Worm (Caenorhabditis elegans) whole organism, late embryonic: ENCODE measurements around the gene rpl-16.
A peak's percentile ranks its signal among the peaks of the same experiment; 100 is the strongest.

Experiments used
- C08G9.2 ChIP-seq: sonication (generic microtip); optimal IDR thresholded peaks from 2 replicates; lab custom pipeline; 2016; ENCODE audit warnings: mild to moderate bottlenecking, missing genetic modification characterization, moderate library complexity, missing compliant biosample characterization
- C38D4.7 ChIP-seq: fragments of 200-800 bp; sonication (Bioruptor generic); optimal IDR thresholded peaks from 2 replicates; lab custom pipeline; 2018; ENCODE audit warnings: mild to moderate bottlenecking, missing genetic modification characterization, moderate library complexity, missing compliant biosample characterization
- K02D7.2 ChIP-seq: sonication (generic microtip); optimal IDR thresholded peaks from 2 replicates; lab custom pipeline; 2017; ENCODE audit warnings: mild to moderate bottlenecking, missing genetic modification characterization, missing compliant biosample characterization
- ama-1 ChIP-seq: fragments of 150-350 bp; optimal IDR thresholded peaks from 2 replicates; lab custom pipeline; 2014
- ceh-19 ChIP-seq: fragments of 200-800 bp; sonication (Bioruptor generic); optimal IDR thresholded peaks from 2 replicates; lab custom pipeline; 2018; ENCODE audit warnings: mild to moderate bottlenecking, missing genetic modification characterization, missing compliant biosample characterization
- ceh-2 ChIP-seq: sonication (generic microtip); optimal IDR thresholded peaks from 2 replicates; lab custom pipeline; 2016; ENCODE audit warnings: missing genotype, missing genetic modification characterization, missing compliant biosample characterization
- ceh-22 ChIP-seq: sonication (generic microtip); optimal IDR thresholded peaks from 2 replicates; lab custom pipeline; 2017; ENCODE audit warnings: missing biosample characterization, missing genetic modification characterization
- ceh-24 ChIP-seq: sonication (generic microtip); optimal IDR thresholded peaks from 2 replicates; lab custom pipeline; 2016; ENCODE audit warnings: mild to moderate bottlenecking, missing genetic modification characterization, missing compliant biosample characterization
- ceh-31 ChIP-seq: sonication (generic microtip); optimal IDR thresholded peaks from 2 replicates; lab custom pipeline; 2016; ENCODE audit warnings: missing genetic modification characterization, missing compliant biosample characterization
- ceh-48 ChIP-seq: sonication (generic microtip); optimal IDR thresholded peaks from 2 replicates; lab custom pipeline; 2016; ENCODE audit warnings: missing genetic modification characterization, inconsistent platforms, missing compliant biosample characterization
- ceh-9 ChIP-seq: sonication (generic microtip); optimal IDR thresholded peaks from 2 replicates; lab custom pipeline; 2016; ENCODE audit warnings: mild to moderate bottlenecking, missing genetic modification characterization, inconsistent platforms, missing compliant biosample characterization
- che-1 ChIP-seq: sonication (generic microtip); optimal IDR thresholded peaks from 2 replicates; lab custom pipeline; 2016; ENCODE audit warnings: mild to moderate bottlenecking, missing genetic modification characterization, missing compliant biosample characterization
- dmd-4 ChIP-seq: sonication (generic microtip); optimal IDR thresholded peaks from 2 replicates; lab custom pipeline; 2016; ENCODE audit warnings: borderline replicate concordance, missing genetic modification characterization, missing compliant biosample characterization
- dve-1 ChIP-seq: sonication (generic microtip); optimal IDR thresholded peaks from 2 replicates; lab custom pipeline; 2017; ENCODE audit warnings: antibody characterized with exemption, mild to moderate bottlenecking, missing genetic modification characterization, missing compliant biosample characterization
- elt-2 ChIP-seq: sonication (generic microtip); optimal IDR thresholded peaks from 2 replicates; lab custom pipeline; 2016; ENCODE audit warnings: missing genetic modification reagents, missing genetic modification characterization, missing compliant biosample characterization
- elt-4 ChIP-seq: sonication (generic microtip); optimal IDR thresholded peaks from 2 replicates; lab custom pipeline; 2016; ENCODE audit warnings: missing genetic modification characterization, missing compliant biosample characterization
- ets-4 ChIP-seq: sonication (generic microtip); optimal IDR thresholded peaks from 2 replicates; lab custom pipeline; 2016; ENCODE audit warnings: missing genetic modification characterization, missing compliant biosample characterization
- eyg-1 ChIP-seq: sonication (generic microtip); optimal IDR thresholded peaks from 2 replicates; lab custom pipeline; 2016; ENCODE audit warnings: missing genotype, missing genetic modification characterization, missing compliant biosample characterization
- fax-1 ChIP-seq: sonication (generic microtip); optimal IDR thresholded peaks from 2 replicates; lab custom pipeline; 2016; ENCODE audit warnings: missing genotype, missing genetic modification characterization, missing compliant biosample characterization
- hlh-13 ChIP-seq: fragments of 200-800 bp; sonication (Bioruptor generic); optimal IDR thresholded peaks from 2 replicates; lab custom pipeline; 2018; ENCODE audit warnings: mild to moderate bottlenecking, missing genetic modification characterization, missing compliant biosample characterization
- hlh-30 ChIP-seq: sonication (generic microtip); optimal IDR thresholded peaks from 2 replicates; lab custom pipeline; 2017; ENCODE audit warnings: antibody characterized with exemption, missing genetic modification characterization, missing compliant biosample characterization; ENCODE audit not compliant: insufficient read depth
- hlh-6 ChIP-seq: sonication (generic microtip); optimal IDR thresholded peaks from 2 replicates; lab custom pipeline; 2016; ENCODE audit warnings: missing genotype, missing genetic modification characterization, missing compliant biosample characterization
- lim-6 ChIP-seq: sonication (generic microtip); optimal IDR thresholded peaks from 2 replicates; lab custom pipeline; 2016; ENCODE audit warnings: missing genetic modification characterization, missing compliant biosample characterization
- madf-2 ChIP-seq: sonication (generic microtip); optimal IDR thresholded peaks from 2 replicates; lab custom pipeline; 2017; ENCODE audit warnings: missing genetic modification characterization, missing compliant biosample characterization
- mec-3 ChIP-seq: sonication (generic microtip); optimal IDR thresholded peaks from 2 replicates; lab custom pipeline; 2016; ENCODE audit warnings: borderline replicate concordance, missing genetic modification characterization, missing compliant biosample characterization
- nfya-1 ChIP-seq: sonication (generic microtip); optimal IDR thresholded peaks from 2 replicates; lab custom pipeline; 2017; ENCODE audit warnings: missing genetic modification characterization, mild to moderate bottlenecking, missing compliant biosample characterization, antibody characterized with exemption, moderate library complexity
- nhr-232 ChIP-seq: sonication (generic microtip); optimal IDR thresholded peaks from 2 replicates; lab custom pipeline; 2016; ENCODE audit warnings: missing genetic modification characterization, missing compliant biosample characterization
- npax-4 ChIP-seq: sonication (generic microtip); optimal IDR thresholded peaks from 2 replicates; lab custom pipeline; 2016; ENCODE audit warnings: missing genetic modification characterization, missing compliant biosample characterization
- odd-2 ChIP-seq: sonication (generic microtip); optimal IDR thresholded peaks from 2 replicates; lab custom pipeline; 2017; ENCODE audit warnings: antibody characterized with exemption, mild to moderate bottlenecking, missing genetic modification characterization, missing compliant biosample characterization
- pag-3 ChIP-seq: sonication (generic microtip); optimal IDR thresholded peaks from 2 replicates; lab custom pipeline; 2016; ENCODE audit warnings: missing compliant biosample characterization, missing genetic modification characterization, borderline replicate concordance
- pha-2 ChIP-seq: sonication (generic microtip); optimal IDR thresholded peaks from 2 replicates; lab custom pipeline; 2017; ENCODE audit warnings: mild to moderate bottlenecking, missing genetic modification characterization, missing compliant biosample characterization
- pqm-1 ChIP-seq: sonication (generic microtip); optimal IDR thresholded peaks from 2 replicates; lab custom pipeline; 2016; ENCODE audit warnings: missing genetic modification characterization, missing compliant biosample characterization
- sdc-2 ChIP-seq: sonication (generic microtip); optimal IDR thresholded peaks from 2 replicates; lab custom pipeline; 2016; ENCODE audit warnings: missing genotype, missing genetic modification characterization, missing compliant biosample characterization
- sox-2 ChIP-seq: fragments of 200-800 bp; sonication (Bioruptor generic); IDR thresholded peaks from 2 replicates; pipeline ENCODE4 v1.3.6; 2022; ENCODE audit warnings: missing genetic modification reagents, missing genetic modification characterization, missing compliant biosample characterization
- syd-9 ChIP-seq: sonication (generic microtip); optimal IDR thresholded peaks from 2 replicates; lab custom pipeline; 2016; ENCODE audit warnings: mild to moderate bottlenecking, missing genetic modification characterization, moderate library complexity, missing compliant biosample characterization
- tbx-2 ChIP-seq: sonication (generic microtip); optimal IDR thresholded peaks from 2 replicates; lab custom pipeline; 2016; ENCODE audit warnings: missing genetic modification characterization, missing compliant biosample characterization
- tbx-7 ChIP-seq: sonication (generic microtip); optimal IDR thresholded peaks from 2 replicates; lab custom pipeline; 2016; ENCODE audit warnings: missing genotype, missing genetic modification characterization, missing compliant biosample characterization
- ttx-3 ChIP-seq: sonication (generic microtip); optimal IDR thresholded peaks from 2 replicates; lab custom pipeline; 2016; ENCODE audit warnings: missing genetic modification reagents, missing genetic modification characterization, missing compliant biosample characterization

The rpl-16 gene

ce11 chrIII:3499850-3500249, 3.6 kb downstream of the rpl-16 start (continued):
- TF ChIP-seq dmd-4 (tag; lab: Kevin White, UChicago) (peak; percentile 100), syd-9 (tag; lab: Kevin White, UChicago) (peak; percentile 98), ceh-19 (GFP tag; lab: Kevin White, UChicago) (peak; percentile 98), sox-2 (GFP tag; lab: Robert Waterston, UW) (peak; percentile 69), tbx-7 (tag; lab: Kevin White, UChicago) (peak; percentile 100), mec-3 (peak; percentile 100), ceh-9 (tag; lab: Kevin White, UChicago) (no peak), C08G9.2 (tag; lab: Kevin White, UChicago) (peak; percentile 100), K02D7.2 (peak; percentile 97), elt-4 (tag; lab: Kevin White, UChicago) (peak; percentile 100), tbx-2 (peak; percentile 100), C38D4.7 (GFP tag; lab: Kevin White, UChicago) (peak; percentile 93), fax-1 (tag; lab: Kevin White, UChicago) (peak; percentile 99), hlh-30 (tag; lab: Kevin White, UChicago) (no peak), ceh-48 (tag; lab: Kevin White, UChicago) (peak; percentile 80), sdc-2 (tag; lab: Kevin White, UChicago) (peak; percentile 93)

- TF ChIP-seq K02D7.2 (no peak), ceh-31 (tag; lab: Kevin White, UChicago) (no peak), pha-2 (tag; lab: Kevin White, UChicago) (no peak), ceh-22 (no peak), mec-3 (no peak), ceh-2 (tag; lab: Kevin White, UChicago) (no peak), lim-6 (tag; lab: Kevin White, UChicago) (no peak), hlh-13 (GFP tag; lab: Kevin White, UChicago) (no peak), dve-1 (tag; lab: Kevin White, UChicago) (no peak), pag-3 (tag; lab: Kevin White, UChicago) (no peak)
Measured at ce11 chrIII:3498957-3499356, 4.4 kb downstream of the rpl-16 start, which contains the start of gene M01F1.9. M01F1.9 (minus strand) TSS chrIII:3499057.

- TF ChIP-seq ttx-3 (no peak), madf-2 (tag; lab: Kevin White, UChicago) (no peak), K02D7.2 (no peak), sdc-2 (tag; lab: Kevin White, UChicago) (no peak), ets-4 (tag; lab: Kevin White, UChicago) (no peak), pag-3 (tag; lab: Kevin White, UChicago) (no peak), syd-9 (tag; lab: Kevin White, UChicago) (no peak), ceh-19 (GFP tag; lab: Kevin White, UChicago) (no peak)
Measured at ce11 chrIII:3493138-3493537, 10.3 kb downstream of the rpl-16 start, which contains the start of gene gly-14. gly-14 (minus strand) TSS chrIII:3493238.

- no peak for TF ChIP-seq mec-3
- no peak for TF ChIP-seq pqm-1 (tag; lab: Kevin White, UChicago)
- TF ChIP-seq nfya-1 (tag; lab: Kevin White, UChicago): no peak
- no peak for TF ChIP-seq hlh-6
- TF ChIP-seq sox-2 (GFP tag; lab: Robert Waterston, UW): no peak
- no peak for TF ChIP-seq ceh-31 (tag; lab: Kevin White, UChicago)
- TF ChIP-seq npax-4 (tag; lab: Kevin White, UChicago): no peak
- TF ChIP-seq eyg-1: no peak
- TF ChIP-seq ama-1: no peak
- no peak for TF ChIP-seq ceh-48 (tag; lab: Kevin White, UChicago)
- TF ChIP-seq che-1: no peak
- TF ChIP-seq nhr-232 (tag; lab: Kevin White, UChicago): no peak
- no peak for TF ChIP-seq odd-2
- no peak for TF ChIP-seq elt-2 (tag; lab: Kevin White, UChicago)
- no peak for TF ChIP-seq pha-2 (tag; lab: Kevin White, UChicago)
- no peak for TF ChIP-seq ceh-24 (tag; lab: Kevin White, UChicago)
- TF ChIP-seq, all 69 proteins: peak for 0
Measured at ce11 chrIII:3488224-3488623, 15.2 kb downstream of the rpl-16 start, which contains the start of gene C34C12.7. C34C12.7 (minus strand) TSS chrIII:3488341.
